Fruit fly (Drosophila melanogaster): Measurements from ENCODE around the gene dac.
A peak's percentile ranks its signal among the peaks of the same experiment; 100 is the strongest.

Gene dac

dm6 chr2L:16485643-16486000 lies at the start of gene dac:
TSS of gene dac (minus strand) at chr2L:16485998.
- TF ChIP-seq noc (tag; optimal IDR thresholded peaks at IDR 0.05): no peak

dm6 chr2L:16535071-16535581 lies 49.3 kb upstream of the dac start:
- TF ChIP-seq noc (tag; optimal IDR thresholded peaks at IDR 0.05): peak; percentile 88

dm6 chr2L:16534174-16534835 lies 48.5 kb upstream of the dac start:
- peak; percentile 41 for TF ChIP-seq noc (tag; optimal IDR thresholded peaks at IDR 0.05)

- no peak for TF ChIP-seq noc (tag; optimal IDR thresholded peaks at IDR 0.05)
These were observed 47.6 kb upstream of the dac start for dm6 chr2L:16533386-16533773.

dm6 chr2L:16532702-16533385 lies 47.0 kb upstream of the dac start, which contains the start of gene CG5953:
TSS of gene CG5953 (minus strand) at chr2L:16532877.
- TF ChIP-seq noc (tag; optimal IDR thresholded peaks at IDR 0.05): peak; percentile 97

dm6 chr2L:16531507-16532134 lies 45.8 kb upstream of the dac start:
- no peak for TF ChIP-seq noc (tag; optimal IDR thresholded peaks at IDR 0.05)

- TF ChIP-seq noc (tag; optimal IDR thresholded peaks at IDR 0.05): no peak
These were observed 45.0 kb upstream of the dac start for dm6 chr2L:16530809-16531208.

dm6 chr2L:16530414-16530771 lies 44.6 kb upstream of the dac start:
- TF ChIP-seq noc (tag; optimal IDR thresholded peaks at IDR 0.05): no peak

dm6 chr2L:16529485-16530413 lies 44.0 kb upstream of the dac start:
- no peak for TF ChIP-seq noc (tag; optimal IDR thresholded peaks at IDR 0.05)

- TF ChIP-seq noc (tag; optimal IDR thresholded peaks at IDR 0.05): no peak
These were observed 42.7 kb upstream of the dac start for dm6 chr2L:16528493-16528892.

- no peak for TF ChIP-seq noc (tag; optimal IDR thresholded peaks at IDR 0.05)
These were observed 40.8 kb upstream of the dac start for dm6 chr2L:16526578-16526977.

- peak; percentile 78 for TF ChIP-seq noc (tag; optimal IDR thresholded peaks at IDR 0.05)
These were observed 40.3 kb upstream of the dac start for dm6 chr2L:16526015-16526518.

- TF ChIP-seq noc (tag; optimal IDR thresholded peaks at IDR 0.05): no peak
These were observed 39.3 kb upstream of the dac start for dm6 chr2L:16525114-16525513.

- TF ChIP-seq noc (tag; optimal IDR thresholded peaks at IDR 0.05): no peak
These were observed 37.3 kb upstream of the dac start for dm6 chr2L:16523091-16523490.

- no peak for TF ChIP-seq noc (tag; optimal IDR thresholded peaks at IDR 0.05)
These were observed 36.5 kb upstream of the dac start for dm6 chr2L:16522286-16522646.

Data from whole organism, larva.